Fruit fly (Drosophila melanogaster) whole organism, prepupa: ENCODE results near the gene CG17777.
A peak's percentile ranks its signal among the peaks of the same experiment; 100 is the strongest.

Source experiments
- Blimp-1 ChIP-seq: fragments of 200-800 bp; sonication (Bioruptor generic); optimal IDR thresholded peaks from 3 replicates; lab custom pipeline; 2017; ENCODE audit warnings: missing biosample characterization, missing genetic modification characterization, mild to moderate bottlenecking, moderate library complexity, missing genetic modification reagents
- CG10669 ChIP-seq: fragments of 200-800 bp; sonication (Bioruptor generic); optimal IDR thresholded peaks from 3 replicates; lab custom pipeline; 2018; ENCODE audit warnings: missing biosample characterization, mild to moderate bottlenecking, missing genetic modification characterization, moderate library complexity
- CG11294 ChIP-seq: fragments of 200-800 bp; sonication (Bioruptor generic); IDR thresholded peaks from 2 replicates; pipeline ENCODE4 v1.3.6; 2022; ENCODE audit warnings: missing biosample characterization, missing genetic modification characterization
- CG11902 ChIP-seq: fragments of 200-800 bp; sonication (Bioruptor generic); optimal IDR thresholded peaks from 3 replicates; lab custom pipeline; 2016; ENCODE audit warnings: missing biosample characterization, missing genetic modification characterization
- CG15336 ChIP-seq: fragments of 200-800 bp; sonication (Bioruptor generic); IDR thresholded peaks from 2 replicates; pipeline ENCODE4 v1.3.6; 2022; ENCODE audit warnings: missing biosample characterization, missing genetic modification characterization
- CG1621 ChIP-seq: fragments of 200-800 bp; sonication (Bioruptor generic); optimal IDR thresholded peaks from 3 replicates; lab custom pipeline; 2018; ENCODE audit warnings: missing biosample characterization, mild to moderate bottlenecking, missing genetic modification characterization
- CG3032 ChIP-seq: fragments of 200-800 bp; optimal IDR thresholded peaks from 2 replicates; lab custom pipeline; 2019; ENCODE audit warnings: missing biosample characterization, mild to moderate bottlenecking, missing genetic modification characterization, moderate library complexity
- CG4318 ChIP-seq: fragments of 200-800 bp; sonication (Bioruptor generic); optimal IDR thresholded peaks from 3 replicates; lab custom pipeline; 2017; ENCODE audit warnings: missing biosample characterization, mild to moderate bottlenecking, missing genetic modification characterization
- CG6276 ChIP-seq: fragments of 200-800 bp; sonication (Bioruptor generic); optimal IDR thresholded peaks from 2 replicates; lab custom pipeline; 2017; ENCODE audit warnings: missing biosample characterization, mild to moderate bottlenecking, missing genetic modification characterization
- CG6792 ChIP-seq: fragments of 200-800 bp; sonication (Bioruptor generic); optimal IDR thresholded peaks from 3 replicates; lab custom pipeline; 2016; ENCODE audit warnings: missing biosample characterization, missing genetic modification characterization
- CG6854 ChIP-seq: fragments of 200-800 bp; sonication (Bioruptor generic); optimal IDR thresholded peaks from 2 replicates; lab custom pipeline; 2017; ENCODE audit warnings: missing biosample characterization, mild to moderate bottlenecking, missing genetic modification characterization
- CG7368 ChIP-seq: fragments of 200-800 bp; sonication (Bioruptor generic); optimal IDR thresholded peaks from 3 replicates; lab custom pipeline; 2016; ENCODE audit warnings: missing biosample characterization, missing genetic modification characterization
- CG8319 ChIP-seq: fragments of 200-800 bp; sonication (Bioruptor generic); optimal IDR thresholded peaks from 3 replicates; lab custom pipeline; 2016; ENCODE audit warnings: missing biosample characterization, missing genetic modification characterization
- Eip75B ChIP-seq: fragments of 200-800 bp; sonication (Bioruptor generic); optimal IDR thresholded peaks from 3 replicates; lab custom pipeline; 2016; ENCODE audit warnings: missing biosample characterization, missing genetic modification characterization
- Eip78C ChIP-seq: fragments of 200-800 bp; sonication (Bioruptor generic); peaks from one replicate; lab custom pipeline; 2016; ENCODE audit warnings: missing biosample characterization, missing genetic modification characterization
- Eip93F ChIP-seq: fragments of 200-800 bp; sonication (Bioruptor generic); optimal IDR thresholded peaks from 2 replicates; lab custom pipeline; 2016; ENCODE audit warnings: missing biosample characterization, mild to moderate bottlenecking, missing genetic modification characterization
- Ets21C ChIP-seq: fragments of 200-800 bp; sonication (Bioruptor generic); optimal IDR thresholded peaks from 3 replicates; lab custom pipeline; 2016; ENCODE audit warnings: missing biosample characterization, missing genetic modification characterization
- Ets96B ChIP-seq: fragments of 200-800 bp; optimal IDR thresholded peaks from 2 replicates; lab custom pipeline; 2019; ENCODE audit warnings: missing biosample characterization, mild to moderate bottlenecking, missing genetic modification characterization, moderate library complexity
- Hr4 ChIP-seq: fragments of 200-800 bp; sonication (Bioruptor generic); optimal IDR thresholded peaks from 3 replicates; lab custom pipeline; 2016; ENCODE audit warnings: missing biosample characterization, missing genetic modification characterization
- Sox102F ChIP-seq: fragments of 200-800 bp; sonication (Bioruptor generic); optimal IDR thresholded peaks from 2 replicates; lab custom pipeline; 2016; ENCODE audit warnings: missing biosample characterization, mild to moderate bottlenecking, missing genetic modification characterization
- Sox14 ChIP-seq: fragments of 200-800 bp; sonication (Bioruptor generic); optimal IDR thresholded peaks from 3 replicates; lab custom pipeline; 2016; ENCODE audit warnings: missing biosample characterization, missing genetic modification characterization
- Sox15 ChIP-seq: fragments of 200-800 bp; sonication (Bioruptor generic); optimal IDR thresholded peaks from 3 replicates; lab custom pipeline; 2016; ENCODE audit warnings: missing biosample characterization, missing genetic modification characterization
- acj6 ChIP-seq: fragments of 200-800 bp; sonication (Bioruptor generic); optimal IDR thresholded peaks from 3 replicates; lab custom pipeline; 2016; ENCODE audit warnings: missing biosample characterization, missing genetic modification characterization
- cyc ChIP-seq: fragments of 200-800 bp; sonication (Bioruptor generic); optimal IDR thresholded peaks from 3 replicates; lab custom pipeline; 2016; ENCODE audit warnings: missing biosample characterization, missing genetic modification characterization
- dac ChIP-seq: fragments of 200-800 bp; sonication (Bioruptor generic); optimal IDR thresholded peaks from 2 replicates; lab custom pipeline; 2017; ENCODE audit warnings: missing biosample characterization, mild to moderate bottlenecking, missing genetic modification characterization
- esn ChIP-seq: fragments of 200-800 bp; sonication (Bioruptor generic); optimal IDR thresholded peaks from 2 replicates; lab custom pipeline; 2016; ENCODE audit warnings: missing biosample characterization, mild to moderate bottlenecking, missing genetic modification characterization, moderate library complexity
- fd59A ChIP-seq: fragments of 200-800 bp; sonication (Bioruptor generic); optimal IDR thresholded peaks from 2 replicates; lab custom pipeline; 2017; ENCODE audit warnings: missing biosample characterization, mild to moderate bottlenecking, missing genetic modification characterization, missing genetic modification reagents
- net ChIP-seq: fragments of 200-800 bp; sonication (Bioruptor generic); optimal IDR thresholded peaks from 3 replicates; lab custom pipeline; 2016; ENCODE audit warnings: missing biosample characterization, missing genetic modification characterization
- spab ChIP-seq: fragments of 200-800 bp; sonication (Bioruptor generic); optimal IDR thresholded peaks from 2 replicates; lab custom pipeline; 2017; ENCODE audit warnings: missing biosample characterization, mild to moderate bottlenecking, missing genetic modification characterization, missing genetic modification reagents
- ss ChIP-seq, 2 experiments: fragments of 200-800 bp; sonication (Bioruptor generic); optimal IDR thresholded peaks; 2 replicates in 1 of 2; 3 replicates in 1 of 2; lab custom pipeline; 2017 to 2018; ENCODE audit warnings: mild to moderate bottlenecking in 2 of 2, missing biosample characterization in 2 of 2, missing genetic modification characterization in 2 of 2, moderate library complexity in 1 of 2
- svp ChIP-seq: fragments of 200-800 bp; sonication (Bioruptor generic); peaks from one replicate; lab custom pipeline; 2016; ENCODE audit warnings: missing biosample characterization, missing genetic modification characterization
- topi ChIP-seq: fragments of 200-800 bp; sonication (Bioruptor generic); optimal IDR thresholded peaks from 3 replicates; lab custom pipeline; 2016; ENCODE audit warnings: missing biosample characterization, missing genetic modification characterization
- vri ChIP-seq: fragments of 200-800 bp; sonication (Bioruptor generic); optimal IDR thresholded peaks from 3 replicates; lab custom pipeline; 2016; ENCODE audit warnings: missing biosample characterization, mild to moderate bottlenecking, missing genetic modification characterization

The CG17777 gene

dm6 chrX:2212327-2212820, 25.7 kb downstream of the CG17777 start (continued):
- TF ChIP-seq Ets21C (GFP tag; lab: Kevin White, UChicago) (no peak), acj6 (GFP tag; lab: Kevin White, UChicago) (no peak), CG6276 (GFP tag; lab: Kevin White, UChicago) (no peak), Eip75B (no peak), Hr4 (GFP tag; lab: Kevin White, UChicago) (peak; percentile 33), CG1621 (tag; lab: Kevin White, UChicago) (no peak), CG15336 (peak; percentile 42; the same call in 1 of the 2 replicates), Blimp-1 (no peak)
- TF ChIP-seq, all 60 proteins: peak for 9

- no peak for TF ChIP-seq CG4318 (GFP tag; lab: Kevin White, UChicago)
- no peak for TF ChIP-seq CG10669 (GFP tag; lab: Kevin White, UChicago)
- peak; percentile 31 for TF ChIP-seq Eip75B
- TF ChIP-seq Sox15 (GFP tag; lab: Kevin White, UChicago), result no peak
- TF ChIP-seq spab (GFP tag; lab: Kevin White, UChicago), result no peak
- TF ChIP-seq CG6854 (GFP tag; lab: Kevin White, UChicago), result no peak
- no peak for TF ChIP-seq Ets21C (GFP tag; lab: Kevin White, UChicago)
- no peak for TF ChIP-seq CG11902 (GFP tag; lab: Kevin White, UChicago)
- TF ChIP-seq svp (GFP tag; lab: Kevin White, UChicago), result peak; percentile 80
- no peak for TF ChIP-seq dac (GFP tag; lab: Kevin White, UChicago)
- no peak for TF ChIP-seq CG15336
- peak; percentile 55 for TF ChIP-seq Eip78C (GFP tag; lab: Kevin White, UChicago)
- TF ChIP-seq ss (GFP tag; optimal IDR thresholded peaks at IDR 0.05; lab: Kevin White, UChicago), result no peak
- no peak for TF ChIP-seq Ets96B (tag; lab: Kevin White, UChicago)
Observed at dm6 chrX:2213759-2214406, 27.2 kb downstream of the CG17777 start, which contains the start of gene SmydA-8. SmydA-8 (minus strand) TSS chrX:2213809.

- no peak for TF ChIP-seq CG6792 (GFP tag; lab: Kevin White, UChicago)
- no peak for TF ChIP-seq topi (GFP tag; lab: Kevin White, UChicago)
- no peak for TF ChIP-seq CG10669 (GFP tag; lab: Kevin White, UChicago)
- no peak for TF ChIP-seq vri (GFP tag; lab: Kevin White, UChicago)
- TF ChIP-seq CG3032 (tag; lab: Kevin White, UChicago), result no peak
- no peak for TF ChIP-seq Sox14 (GFP tag; lab: Kevin White, UChicago)
- no peak for TF ChIP-seq esn (GFP tag; lab: Kevin White, UChicago)
- no peak for TF ChIP-seq CG6276 (GFP tag; lab: Kevin White, UChicago)
- TF ChIP-seq Hr4 (GFP tag; lab: Kevin White, UChicago), result no peak
- no peak for TF ChIP-seq Sox102F (GFP tag; lab: Kevin White, UChicago)
- TF ChIP-seq CG8319 (GFP tag; lab: Kevin White, UChicago), result no peak
- no peak for TF ChIP-seq Eip93F (GFP tag; lab: Kevin White, UChicago)
- TF ChIP-seq Blimp-1, result no peak
- TF ChIP-seq cyc (GFP tag; lab: Kevin White, UChicago), result no peak
- no peak for TF ChIP-seq CG11294 (GFP tag; lab: Robert Waterston, UW)
- no peak for TF ChIP-seq Eip78C (GFP tag; lab: Kevin White, UChicago)
- no peak for TF ChIP-seq fd59A
- no peak for TF ChIP-seq CG7368 (GFP tag; lab: Kevin White, UChicago)
Observed at dm6 chrX:2218455-2218854, 31.8 kb downstream of the CG17777 start.

dm6 chrX:2219246-2219645, 32.6 kb downstream of the CG17777 start:
- no peak for TF ChIP-seq Sox15 (GFP tag; lab: Kevin White, UChicago)
- TF ChIP-seq net (GFP tag; lab: Kevin White, UChicago), result peak; percentile 23
